Fruit fly (Drosophila melanogaster) whole organism, embryonic: ENCODE measurements around the gene CG13390.
A peak's percentile ranks its signal among the peaks of the same experiment; 100 is the strongest.

Experiments used
- Adf1 ChIP-seq: fragments of 200-800 bp; sonication (Bioruptor generic); IDR thresholded peaks from 2 replicates; pipeline ENCODE4 v1.3.6; 2022; ENCODE audit warnings: missing biosample characterization, missing genetic modification characterization
- Atf6 ChIP-seq: fragments of 200-800 bp; sonication (Bioruptor generic); IDR thresholded peaks from 2 replicates; pipeline ENCODE4 v1.3.6; 2022; ENCODE audit warnings: missing biosample characterization, missing genetic modification characterization
- Bteb2 ChIP-seq: fragments of 200-800 bp; sonication (Bioruptor generic); optimal IDR thresholded peaks from 2 replicates; lab custom pipeline; 2016; ENCODE audit warnings: missing biosample characterization, missing genetic modification characterization
- CG11696 ChIP-seq: fragments of 200-800 bp; sonication (Bioruptor generic); IDR thresholded peaks from 2 replicates; pipeline ENCODE4 v1.3.6; 2022; ENCODE audit warnings: missing biosample characterization, missing genetic modification characterization
- CG13287 ChIP-seq: fragments of 200-800 bp; sonication (Bioruptor generic); IDR thresholded peaks from 2 replicates; pipeline ENCODE4 v1.3.6; 2022; ENCODE audit warnings: missing biosample characterization, missing genetic modification characterization; ENCODE audit not compliant: partially characterized antibody
- CG13894 ChIP-seq: fragments of 200-800 bp; sonication (Bioruptor generic); optimal IDR thresholded peaks from 3 replicates; lab custom pipeline; 2018; ENCODE audit warnings: missing biosample characterization, mild to moderate bottlenecking, missing genetic modification characterization, moderate library complexity
- CG15269 ChIP-seq: fragments of 200-800 bp; sonication (Bioruptor generic); optimal IDR thresholded peaks from 2 replicates; lab custom pipeline; 2018; ENCODE audit warnings: missing biosample characterization, mild to moderate bottlenecking, missing genetic modification characterization, moderate library complexity
- CG15514 ChIP-seq: fragments of 200-800 bp; sonication (Bioruptor generic); optimal IDR thresholded peaks from 3 replicates; lab custom pipeline; 2017; ENCODE audit warnings: missing biosample characterization, missing genetic modification characterization, mild to moderate bottlenecking, moderate library complexity, missing genetic modification reagents
- CG17359 ChIP-seq: fragments of 200-800 bp; sonication (Bioruptor generic); optimal IDR thresholded peaks from 3 replicates; lab custom pipeline; 2018; ENCODE audit warnings: missing biosample characterization, mild to moderate bottlenecking, missing genetic modification characterization, moderate library complexity
- CG17802 ChIP-seq: fragments of 200-800 bp; sonication (Bioruptor generic); optimal IDR thresholded peaks from 2 replicates; lab custom pipeline; 2018; ENCODE audit warnings: missing biosample characterization, mild to moderate bottlenecking, missing genetic modification characterization, moderate library complexity
- CG2202 ChIP-seq: fragments of 200-800 bp; sonication (Bioruptor generic); optimal IDR thresholded peaks from 2 replicates; lab custom pipeline; 2018; ENCODE audit warnings: missing biosample characterization, mild to moderate bottlenecking, missing genetic modification characterization
- CG2889 ChIP-seq: fragments of 200-800 bp; sonication (Bioruptor generic); IDR thresholded peaks from 3 replicates; pipeline ENCODE4 v1.3.6; 2022; ENCODE audit warnings: missing biosample characterization, missing genetic modification characterization
- CG31441 ChIP-seq: fragments of 200-800 bp; sonication (Bioruptor generic); IDR thresholded peaks from 2 replicates; pipeline ENCODE4 v1.3.6; 2022; ENCODE audit warnings: missing biosample characterization, missing genetic modification characterization
- CG34224 ChIP-seq: fragments of 200-800 bp; sonication (Bioruptor generic); IDR thresholded peaks from 3 replicates; pipeline ENCODE4 v1.3.6; 2022; ENCODE audit warnings: missing biosample characterization, missing genetic modification characterization; ENCODE audit not compliant: partially characterized antibody
- CG34376 ChIP-seq: fragments of 200-800 bp; sonication (Bioruptor generic); optimal IDR thresholded peaks from 2 replicates; lab custom pipeline; 2018; ENCODE audit warnings: missing biosample characterization, mild to moderate bottlenecking, missing genetic modification characterization
- CG5180 ChIP-seq: fragments of 200-800 bp; sonication (Bioruptor generic); optimal IDR thresholded peaks from 3 replicates; lab custom pipeline; 2017; ENCODE audit warnings: missing biosample characterization, missing genetic modification characterization, mild to moderate bottlenecking, moderate library complexity, missing genetic modification reagents
- D19B ChIP-seq: fragments of 200-800 bp; sonication (Bioruptor generic); optimal IDR thresholded peaks from 2 replicates; lab custom pipeline; 2017; ENCODE audit warnings: missing biosample characterization, mild to moderate bottlenecking, missing genetic modification characterization
- Deaf1 ChIP-seq: fragments of 200-800 bp; optimal IDR thresholded peaks from 3 replicates; lab custom pipeline; 2019; ENCODE audit warnings: missing biosample characterization, mild to moderate bottlenecking, missing genetic modification characterization, moderate library complexity
- Dek ChIP-seq: fragments of 200-800 bp; sonication (Bioruptor generic); optimal IDR thresholded peaks from 3 replicates; lab custom pipeline; 2019; ENCODE audit warnings: missing biosample characterization, mild to moderate bottlenecking, missing genetic modification characterization, moderate library complexity
- H2.0 ChIP-seq: fragments of 200-800 bp; sonication (Bioruptor generic); IDR thresholded peaks from 2 replicates; pipeline ENCODE4 v1.3.6; 2022; ENCODE audit warnings: missing biosample characterization, missing genetic modification characterization
- Hmx ChIP-seq: fragments of 200-800 bp; sonication (Bioruptor generic); optimal IDR thresholded peaks from 2 replicates; lab custom pipeline; 2016; ENCODE audit warnings: missing biosample characterization, missing genetic modification characterization
- Med ChIP-seq: fragments of 200-800 bp; sonication (Bioruptor generic); peaks from one replicate; lab custom pipeline; 2016; ENCODE audit warnings: missing biosample characterization, missing genetic modification characterization, mild to moderate bottlenecking, inconsistent platforms, moderate library complexity
- Meics ChIP-seq: fragments of 200-800 bp; sonication (Bioruptor generic); optimal IDR thresholded peaks from 2 replicates; lab custom pipeline; 2017; ENCODE audit warnings: missing biosample characterization, mild to moderate bottlenecking, missing genetic modification characterization
- Optix ChIP-seq: fragments of 200-800 bp; sonication (Bioruptor generic); IDR thresholded peaks from 3 replicates; pipeline ENCODE4 v1.3.6; 2022; ENCODE audit warnings: missing biosample characterization, missing genetic modification characterization
- Pdp1 ChIP-seq, 2 experiments: fragments of 200-800 bp; sonication (Bioruptor generic); optimal IDR thresholded peaks; 3 replicates each; lab custom pipeline; 2016; ENCODE audit warnings: missing biosample characterization in 2 of 2, missing genetic modification characterization in 2 of 2, mild to moderate bottlenecking in 1 of 2, moderate library complexity in 1 of 2
- Sry-δ ChIP-seq: fragments of 200-800 bp; sonication (Bioruptor generic); optimal IDR thresholded peaks from 2 replicates; lab custom pipeline; 2016; ENCODE audit warnings: missing biosample characterization, missing genetic modification characterization
- Trl ChIP-seq, 3 experiments: fragments of >200 bp in 2 of 3; fragments of 200-800 bp in 1 of 3; sonication (Bioruptor generic) in 1 of 3; optimal IDR thresholded peaks; 2 replicates in 1 of 3; 3 replicates in 2 of 3; lab custom pipeline; 2016 to 2017; ENCODE audit warnings: missing biosample characterization in 1 of 3, missing genetic modification characterization in 1 of 3
- chif ChIP-seq, 2 experiments: fragments of 200-800 bp; sonication (Bioruptor generic); optimal IDR thresholded peaks; 3 replicates each; lab custom pipeline; 2016; ENCODE audit warnings: missing biosample characterization in 2 of 2, missing genetic modification characterization in 2 of 2
- chinmo ChIP-seq: fragments of 200-800 bp; sonication (Bioruptor generic); IDR thresholded peaks from 4 replicates; pipeline ENCODE4 v1.3.6; 2022; ENCODE audit warnings: missing biosample characterization, missing genetic modification characterization; ENCODE audit not compliant: partially characterized antibody
- ci ChIP-seq: fragments of 200-800 bp; sonication (Bioruptor generic); IDR thresholded peaks from 3 replicates; pipeline ENCODE4 v1.3.6; 2022; ENCODE audit warnings: missing biosample characterization, missing genetic modification characterization
- crp ChIP-seq, 2 experiments: fragments of 200-800 bp; sonication (Bioruptor generic); optimal IDR thresholded peaks; 2 replicates in 1 of 2; 3 replicates in 1 of 2; lab custom pipeline; 2017; ENCODE audit warnings: missing biosample characterization in 2 of 2, missing genetic modification characterization in 2 of 2, mild to moderate bottlenecking in 1 of 2, moderate library complexity in 1 of 2
- cwo ChIP-seq: fragments of 200-800 bp; sonication (Bioruptor generic); optimal IDR thresholded peaks from 3 replicates; lab custom pipeline; 2017; ENCODE audit warnings: missing biosample characterization, missing genetic modification characterization, mild to moderate bottlenecking, moderate library complexity, missing genetic modification reagents
- gem ChIP-seq: fragments of 200-800 bp; sonication (Bioruptor generic); optimal IDR thresholded peaks from 2 replicates; lab custom pipeline; 2019; ENCODE audit warnings: missing biosample characterization, mild to moderate bottlenecking, missing genetic modification characterization, moderate library complexity
- kah ChIP-seq: fragments of 200-800 bp; sonication (Bioruptor generic); optimal IDR thresholded peaks from 2 replicates; lab custom pipeline; 2018; ENCODE audit warnings: missing biosample characterization, mild to moderate bottlenecking, missing genetic modification characterization
- pb ChIP-seq: fragments of 200-800 bp; sonication (Bioruptor generic); optimal IDR thresholded peaks from 3 replicates; lab custom pipeline; 2016; ENCODE audit warnings: missing biosample characterization, missing genetic modification characterization
- sens-2 ChIP-seq: fragments of 200-800 bp; sonication (Bioruptor generic); IDR thresholded peaks from 2 replicates; pipeline ENCODE4 v1.3.6; 2022; ENCODE audit warnings: missing biosample characterization, missing genetic modification characterization
- sug ChIP-seq: fragments of 200-800 bp; optimal IDR thresholded peaks from 2 replicates; lab custom pipeline; 2019; ENCODE audit warnings: missing biosample characterization, mild to moderate bottlenecking, missing genetic modification characterization, moderate library complexity
- zen ChIP-seq: fragments of 200-800 bp; sonication (Bioruptor generic); optimal IDR thresholded peaks from 3 replicates; lab custom pipeline; 2018; ENCODE audit warnings: missing biosample characterization, mild to moderate bottlenecking, missing genetic modification characterization, moderate library complexity

CG13390 gene

DNA sequence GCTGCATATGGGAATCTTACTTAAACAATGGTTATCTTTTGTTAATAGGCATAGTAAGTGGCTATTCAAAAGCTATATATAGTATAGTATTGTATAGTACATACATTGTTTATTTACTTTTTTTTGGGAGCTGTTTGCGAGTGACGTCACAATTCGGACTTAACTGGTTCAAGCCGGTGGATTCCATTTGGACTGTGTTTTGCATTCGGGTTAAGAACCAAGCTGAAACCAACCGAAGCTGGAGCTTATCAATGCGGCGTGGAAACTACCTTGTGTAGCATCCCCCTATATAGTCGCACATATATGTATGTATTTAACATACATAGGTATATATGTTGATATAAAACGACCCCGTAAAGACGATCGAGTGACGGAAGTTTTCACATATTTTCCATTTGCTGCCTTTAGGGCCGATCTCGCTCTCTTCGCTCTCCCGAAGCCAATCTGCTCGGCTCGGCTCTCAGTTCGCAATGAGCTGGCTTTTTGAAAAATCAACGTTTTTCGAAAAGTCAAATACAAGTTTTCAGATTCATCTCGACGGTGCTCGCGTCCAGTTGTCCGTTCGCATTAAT is 48.0 kb downstream of the CG13390 start:
- TF ChIP-seq Deaf1 (tag; lab: Kevin White, UChicago) = peak; percentile 56
- no peak for TF ChIP-seq CG17359 (tag; lab: Kevin White, UChicago)
- peak; percentile 72 for TF ChIP-seq CG34376 (GFP tag; lab: Kevin White, UChicago)
- no peak for TF ChIP-seq Hmx (GFP tag; lab: Kevin White, UChicago)
- TF ChIP-seq H2.0 (GFP tag; lab: Robert Waterston, UW) = no peak
- TF ChIP-seq gem (tag; lab: Kevin White, UChicago) = peak; percentile 51
- TF ChIP-seq CG13287 (GFP tag; lab: Robert Waterston, UW) = peak; percentile 24; the same call in 1 of the 2 replicates
- no peak for TF ChIP-seq CG15269 (tag; lab: Kevin White, UChicago)
- no peak for TF ChIP-seq CG2889 (GFP tag; lab: Robert Waterston, UW)
- TF ChIP-seq Trl (optimal IDR thresholded peaks at IDR 0.05; lab: Kevin White, UChicago) = peak; percentile 34 to 47
- TF ChIP-seq Trl (GFP tag; optimal IDR thresholded peaks at IDR 0.05; lab: Kevin White, UChicago) = no peak
- TF ChIP-seq Sry-δ = no peak
- peak; percentile 13 for TF ChIP-seq Med (GFP tag; lab: Kevin White, UChicago)
- TF ChIP-seq chinmo (GFP tag; lab: Robert Waterston, UW) = peak; percentile 93

DNA sequence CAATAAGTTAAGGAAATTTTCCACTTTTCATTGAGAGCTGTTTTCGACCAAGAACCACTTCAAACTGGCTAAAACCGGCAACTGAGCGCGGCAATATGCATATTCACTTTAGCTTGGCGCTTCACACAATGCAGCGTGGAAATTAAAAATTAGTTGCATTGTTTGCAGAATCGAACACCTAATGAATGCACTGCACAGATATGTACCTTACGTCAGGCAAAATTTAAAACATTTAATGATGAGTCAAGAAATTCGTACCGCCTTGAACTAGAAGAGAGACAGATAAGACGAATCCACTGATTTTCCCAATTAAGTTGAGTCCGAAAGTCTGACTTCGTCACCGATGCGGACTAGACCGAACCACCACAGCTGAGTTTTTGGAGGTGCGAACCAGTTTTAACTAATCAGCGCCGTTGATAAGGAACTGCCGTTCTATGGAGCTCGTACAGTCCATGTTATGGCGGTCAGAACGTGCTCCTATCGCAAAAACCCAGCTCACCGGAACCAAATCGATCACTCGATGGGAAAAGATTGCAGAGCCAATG is 48.7 kb downstream of the CG13390 start:
- TF ChIP-seq Pdp1 (GFP tag; optimal IDR thresholded peaks at IDR 0.05; lab: Kevin White, UChicago) (peak in 1 of 2 experiments; percentile 51), Optix (GFP tag; lab: Robert Waterston, UW) (no peak), sens-2 (GFP tag; lab: Robert Waterston, UW) (no peak), CG11696 (GFP tag; lab: Robert Waterston, UW) (no peak), Meics (peak; percentile 54), CG34376 (GFP tag; lab: Kevin White, UChicago) (peak; percentile 64), cwo (no peak), CG31441 (GFP tag; lab: Robert Waterston, UW) (no peak), chif (GFP tag; optimal IDR thresholded peaks at IDR 0.05; lab: Kevin White, UChicago) (no peak), CG17802 (tag; lab: Kevin White, UChicago) (no peak), Deaf1 (tag; lab: Kevin White, UChicago) (no peak), chinmo (GFP tag; lab: Robert Waterston, UW) (peak; percentile 71; the same call in 2 of the 4 replicates), CG34224 (GFP tag; lab: Robert Waterston, UW) (no peak), Dek (tag; lab: Kevin White, UChicago) (no peak), D19B (GFP tag; lab: Kevin White, UChicago) (no peak), gem (tag; lab: Kevin White, UChicago) (peak; percentile 61), sug (tag; lab: Kevin White, UChicago) (peak; percentile 13), pb (GFP tag; lab: Kevin White, UChicago) (no peak), CG5180 (GFP tag; lab: Kevin White, UChicago) (no peak), CG2202 (tag; lab: Kevin White, UChicago) (no peak), ci (GFP tag; lab: Robert Waterston, UW) (no peak), CG15514 (GFP tag; lab: Kevin White, UChicago) (peak; percentile 45)

DNA sequence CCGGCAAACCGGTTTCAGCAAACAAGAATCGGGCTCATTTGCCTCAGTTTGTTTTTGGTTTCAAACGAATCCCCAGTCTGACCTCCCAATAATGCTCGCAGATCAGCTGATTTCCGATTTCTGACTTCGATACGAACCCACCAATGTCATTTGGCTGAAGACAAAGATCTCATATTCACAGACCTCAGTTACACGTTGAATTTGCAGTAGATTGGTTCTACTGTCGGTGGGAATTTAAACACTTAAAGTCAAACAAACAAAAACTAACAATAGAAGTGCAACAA is 49.4 kb downstream of the CG13390 start, which contains the start of gene CG14275:
CG14275 (plus strand) TSS at position 185 of the 284 bp plus-strand sequence.
- no peak for TF ChIP-seq zen
- no peak for TF ChIP-seq Adf1 (GFP tag; lab: Robert Waterston, UW)
- no peak for TF ChIP-seq Bteb2 (GFP tag; lab: Kevin White, UChicago)
- TF ChIP-seq chinmo (GFP tag; lab: Robert Waterston, UW) = 0 out of 4 replicates have a peak, but pooled peaks have one; percentile 4
- TF ChIP-seq kah (GFP tag; lab: Kevin White, UChicago) = no peak
- peak; percentile 36 for TF ChIP-seq CG13894
- TF ChIP-seq crp (GFP tag; optimal IDR thresholded peaks at IDR 0.05; lab: Kevin White, UChicago) = peak in 1 of 2 experiments; percentile 11
- TF ChIP-seq Atf6 (GFP tag; lab: Robert Waterston, UW) = no peak
